Worm (Caenorhabditis elegans) whole organism, midembryonic: ENCODE data around the gene clec-190.

Experiments used
- flt-1 ChIP-seq: fragments of 200-800 bp; sonication (Bioruptor generic); IDR thresholded peaks from 2 replicates; pipeline ENCODE4 v1.3.6; 2022; ENCODE audit warnings: missing genetic modification characterization, missing compliant biosample characterization
- med-1 ChIP-seq: sonication (generic microtip); optimal IDR thresholded peaks from 2 replicates; lab custom pipeline; 2017; ENCODE audit warnings: missing genetic modification characterization, mild to moderate bottlenecking, missing compliant biosample characterization, antibody characterized with exemption, missing genetic modification reagents; ENCODE audit not compliant: insufficient read depth

ce11 chrIV:15126021-15126420, at the start of gene clec-190:
- no peak for TF ChIP-seq flt-1
- no peak for TF ChIP-seq med-1 (GFP tag; lab: Kevin White, UChicago)
